Worm (Caenorhabditis elegans) whole organism, L3 larva: ENCODE measurements around the gene srz-63.

ENCODE experiments used
- aly-2 ChIP-seq: fragments of 150-350 bp; optimal IDR thresholded peaks from 2 replicates; lab custom pipeline; 2014; ENCODE audit warnings: missing biosample characterization, missing genetic modification characterization
- ceh-82 ChIP-seq: fragments of 150-350 bp; optimal IDR thresholded peaks from 2 replicates; lab custom pipeline; 2014; ENCODE audit warnings: missing biosample characterization, missing genetic modification characterization
- egl-5 ChIP-seq: fragments of 150-350 bp; optimal IDR thresholded peaks from 2 replicates; lab custom pipeline; 2017; ENCODE audit warnings: missing biosample characterization, missing genetic modification reagents, missing genetic modification characterization, inconsistent platforms
- elt-1 ChIP-seq: fragments of 150-350 bp; optimal IDR thresholded peaks from 2 replicates; lab custom pipeline; 2014; ENCODE audit warnings: missing biosample characterization, missing genetic modification characterization
- elt-3 ChIP-seq, 3 experiments: fragments of 150-350 bp in 1 of 3; sonication (generic microtip) in 2 of 3; optimal IDR thresholded peaks; 2 replicates in 2 of 3; 4 replicates in 1 of 3; lab custom pipeline; 2014 to 2017; ENCODE audit warnings: missing biosample characterization in 3 of 3, missing genetic modification characterization in 3 of 3
- fos-1 ChIP-seq: fragments of 150-350 bp; optimal IDR thresholded peaks from 2 replicates; lab custom pipeline; 2014; ENCODE audit warnings: missing biosample characterization, missing genetic modification characterization
- nhr-12 ChIP-seq: fragments of 150-350 bp; optimal IDR thresholded peaks from 2 replicates; lab custom pipeline; 2014; ENCODE audit warnings: missing biosample characterization, missing genetic modification characterization
- nhr-237 ChIP-seq: fragments of 150-350 bp; optimal IDR thresholded peaks from 2 replicates; lab custom pipeline; 2014; ENCODE audit warnings: missing biosample characterization, missing genetic modification characterization
- nhr-25 ChIP-seq: sonication (generic microtip); optimal IDR thresholded peaks from 2 replicates; lab custom pipeline; 2017; ENCODE audit warnings: missing biosample characterization, missing genetic modification characterization
- nhr-76 ChIP-seq: fragments of 150-350 bp; sonication (generic microtip); optimal IDR thresholded peaks from 5 replicates; lab custom pipeline; 2014; ENCODE audit warnings: missing biosample characterization, missing genetic modification characterization
- sea-2 ChIP-seq: fragments of 150-350 bp; sonication (generic microtip); optimal IDR thresholded peaks from 4 replicates; lab custom pipeline; 2014; ENCODE audit warnings: missing biosample characterization, missing genetic modification reagents, missing genetic modification characterization
- snpc-4 ChIP-seq: fragments of 150-350 bp; optimal IDR thresholded peaks from 2 replicates; lab custom pipeline; 2014; ENCODE audit warnings: missing biosample characterization, missing genetic modification characterization
- unc-39 ChIP-seq: sonication (generic microtip); optimal IDR thresholded peaks from 4 replicates; lab custom pipeline; 2017; ENCODE audit warnings: missing biosample characterization, missing genetic modification characterization
- ztf-4 ChIP-seq: fragments of 150-350 bp; optimal IDR thresholded peaks from 2 replicates; lab custom pipeline; 2014; ENCODE audit warnings: missing biosample characterization, missing genetic modification characterization

ce11 chrII:1237845-1238244 lies 40.6 kb upstream of the srz-63 start:
- TF ChIP-seq nhr-237 (no peak), nhr-25 (tag; lab: Kevin White, UChicago) (peak; percentile 43), nhr-76 (tag; lab: Kevin White, UChicago) (no peak), unc-39 (tag; lab: Kevin White, UChicago) (no peak), fos-1 (no peak), elt-3 (tag; optimal IDR thresholded peaks at IDR 0.05; lab: Kevin White, UChicago) (peak in 1 of 3 experiments; percentile 74), snpc-4 (tag; lab: Kevin White, UChicago) (no peak), sea-2 (GFP tag; lab: Kevin White, UChicago) (no peak), egl-5 (no peak), ztf-4 (no peak), nhr-12 (tag; lab: Kevin White, UChicago) (no peak), aly-2 (tag; lab: Kevin White, UChicago) (no peak), ceh-82 (tag; lab: Kevin White, UChicago) (peak; percentile 15), elt-1 (peak; percentile 52)
